Fruit fly (Drosophila melanogaster): ENCODE measurements around the gene CG5412.
A peak's percentile ranks its signal among the peaks of the same experiment; 100 is the strongest.

Gene CG5412

dm6 chr3R:20574535-20574980, 2.3 kb upstream of the CG5412 start (continued):
- TF ChIP-seq CG43689 (GFP tag; IDR thresholded peaks at IDR 0.05) (no peak), Eip74EF (GFP tag; optimal IDR thresholded peaks at IDR 0.05) (no peak), CG30020 (tag; optimal IDR thresholded peaks at IDR 0.05) (no peak), CG10959 (GFP tag; IDR thresholded peaks at IDR 0.05) (no peak), CG4328 (GFP tag; optimal IDR thresholded peaks at IDR 0.05) (peak; percentile 32), tin (GFP tag; optimal IDR thresholded peaks at IDR 0.05) (no peak), Dfd (GFP tag; optimal IDR thresholded peaks at IDR 0.05) (no peak), vnd (GFP tag; IDR thresholded peaks at IDR 0.05; ENCODE audit: partially characterized antibody) (0 out of 3 replicates have a peak, but pooled peaks have one; percentile 24), da (GFP tag; optimal IDR thresholded peaks at IDR 0.05) (no peak), Hr39 (optimal IDR thresholded peaks at IDR 0.05) (no peak), Six4 (GFP tag; optimal IDR thresholded peaks at IDR 0.05) (no peak), Sox100B (GFP tag; optimal IDR thresholded peaks at IDR 0.05) (no peak), CG1024 (GFP tag; IDR thresholded peaks at IDR 0.05) (no peak), nerfin-1 (tag; optimal IDR thresholded peaks at IDR 0.05) (no peak), CG4707 (GFP tag; optimal IDR thresholded peaks at IDR 0.05) (no peak), Lim3 (GFP tag; IDR thresholded peaks at IDR 0.05) (no peak), CG31441 (GFP tag; IDR thresholded peaks at IDR 0.05) (no peak; the same call in 1 of the 2 replicates), CG18476 (GFP tag; optimal IDR thresholded peaks at IDR 0.05) (no peak), Mes4 (GFP tag; optimal IDR thresholded peaks at IDR 0.05) (no peak), Lpt (GFP tag; optimal IDR thresholded peaks at IDR 0.05) (no peak), exex (tag; optimal IDR thresholded peaks at IDR 0.05) (peak; percentile 82), CG3995 (GFP tag; optimal IDR thresholded peaks at IDR 0.05) (peak; percentile 44), Lhr (GFP tag; optimal IDR thresholded peaks at IDR 0.05) (no peak), CG8281 (tag; optimal IDR thresholded peaks at IDR 0.05) (no peak), ci (GFP tag; IDR thresholded peaks at IDR 0.05) (peak; percentile 59; the same call in 1 of the 3 replicates), CG4854 (GFP tag; optimal IDR thresholded peaks at IDR 0.05) (no peak), slbo (GFP tag; IDR thresholded peaks at IDR 0.05) (no peak), pros (GFP tag; optimal IDR thresholded peaks at IDR 0.05) (no peak), Atf3 (GFP tag; optimal IDR thresholded peaks at IDR 0.05) (no peak), CG3163 (GFP tag; optimal IDR thresholded peaks at IDR 0.05) (peak; percentile 29), C15 (GFP tag; IDR thresholded peaks at IDR 0.05) (no peak), Sry-β (GFP tag; optimal IDR thresholded peaks at IDR 0.05) (no peak), ham (GFP tag; IDR thresholded peaks at IDR 0.05) (no peak), Ssrp (tag; optimal IDR thresholded peaks at IDR 0.05) (no peak), Gsc (GFP tag; IDR thresholded peaks at IDR 0.05) (no peak), CG8478 (optimal IDR thresholded peaks at IDR 0.05) (no peak), hkb (optimal IDR thresholded peaks at IDR 0.05) (no peak), hkb (GFP tag; IDR thresholded peaks at IDR 0.05) (no peak), CG2712 (tag; optimal IDR thresholded peaks at IDR 0.05) (peak; percentile 4), Poxn (GFP tag; IDR thresholded peaks at IDR 0.05) (no peak), MESR4 (GFP tag; optimal IDR thresholded peaks at IDR 0.05) (peak; percentile 58), CG10147 (GFP tag; optimal IDR thresholded peaks at IDR 0.05) (no peak), Chrac-16 (GFP tag; optimal IDR thresholded peaks at IDR 0.05) (no peak), lmd (GFP tag; IDR thresholded peaks at IDR 0.05) (no peak), chinmo (GFP tag; IDR thresholded peaks at IDR 0.05; ENCODE audit: partially characterized antibody) (peak; percentile 72; the same call in 3 of the 4 replicates), CG15011 (GFP tag; optimal IDR thresholded peaks at IDR 0.05) (no peak), CG30403 (GFP tag; optimal IDR thresholded peaks at IDR 0.05) (no peak), Fer1 (GFP tag; optimal IDR thresholded peaks at IDR 0.05) (peak; percentile 40), cato (GFP tag; optimal IDR thresholded peaks at IDR 0.05; ENCODE audit: borderline replicate concordance) (no peak), Atf-2 (GFP tag; optimal IDR thresholded peaks at IDR 0.05) (no peak), CG2889 (GFP tag; IDR thresholded peaks at IDR 0.05) (no peak), CG14441 (GFP tag; IDR thresholded peaks at IDR 0.05) (no peak), H2.0 (GFP tag; IDR thresholded peaks at IDR 0.05) (no peak)

All from whole organism, embryonic.